Fruit fly (Drosophila melanogaster) S2 (cell line): ENCODE data around the gene pins.

Source experiments
- CG8478 ChIP-seq: fragments of >200 bp; optimal IDR thresholded peaks from 2 replicates; lab custom pipeline; 2018
- CTCF ChIP-seq, 2 experiments: fragments of >200 bp; optimal IDR thresholded peaks; 2 replicates each; lab custom pipeline; 2018

dm6 chr3R:27556466-27556865, 26.2 kb upstream of the pins start:
- TF ChIP-seq CG8478 (lab: Kevin White, UChicago) (no peak), CTCF (optimal IDR thresholded peaks at IDR 0.05; lab: Kevin White, UChicago) (no peak)
